Worm (Caenorhabditis elegans): ENCODE results near the gene pals-39.

The pals-39 gene

DNA sequence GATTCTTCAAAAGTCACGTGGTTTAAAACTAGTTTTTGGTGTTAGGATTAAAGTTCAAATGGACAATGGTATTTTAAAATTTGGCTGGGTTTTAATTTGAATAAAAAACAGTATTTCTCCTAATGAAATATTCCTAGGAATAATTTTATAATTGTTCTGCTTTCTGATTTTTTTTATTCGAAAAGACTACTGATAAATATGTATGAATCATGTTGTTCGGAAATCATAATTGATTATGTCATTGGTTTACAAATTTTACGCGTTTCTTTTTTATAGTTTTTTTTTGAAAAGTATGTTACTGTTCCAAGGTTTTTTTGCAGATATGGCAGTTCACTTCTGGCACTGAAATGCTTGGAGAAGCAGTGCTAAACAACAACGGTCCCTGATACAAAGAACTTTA lies 24.7 kb upstream of the pals-39 start, which contains the start of gene F28C1.3:
TSS of gene F28C1.3 (plus strand) at position 301 of the 400 bp plus-strand sequence.
- TF ChIP-seq aha-1 (tag; optimal IDR thresholded peaks at IDR 0.05) (no peak), sptf-1 (tag; optimal IDR thresholded peaks at IDR 0.05) (no peak), jun-1 (tag; optimal IDR thresholded peaks at IDR 0.05) (no peak), C16A3.4 (tag; optimal IDR thresholded peaks at IDR 0.05) (no peak), efl-1 (optimal IDR thresholded peaks at IDR 0.05) (no peak), efl-1 (GFP tag; optimal IDR thresholded peaks at IDR 0.05 in 1 of 2) (no peak), nhr-76 (tag; optimal IDR thresholded peaks at IDR 0.05) (no peak), fos-1 (tag; optimal IDR thresholded peaks at IDR 0.05) (no peak), elt-3 (tag; optimal IDR thresholded peaks at IDR 0.05) (no peak), fkh-10 (GFP tag; optimal IDR thresholded peaks at IDR 0.05) (no peak), xbp-1 (tag; optimal IDR thresholded peaks at IDR 0.05) (no peak), sup-37 (GFP tag; optimal IDR thresholded peaks at IDR 0.05) (no peak), vab-15 (tag; optimal IDR thresholded peaks at IDR 0.05) (no peak), aly-2 (tag; optimal IDR thresholded peaks at IDR 0.05) (no peak), nhr-237 (tag; optimal IDR thresholded peaks at IDR 0.05) (no peak), irx-1 (tag; optimal IDR thresholded peaks at IDR 0.05) (no peak)

DNA sequence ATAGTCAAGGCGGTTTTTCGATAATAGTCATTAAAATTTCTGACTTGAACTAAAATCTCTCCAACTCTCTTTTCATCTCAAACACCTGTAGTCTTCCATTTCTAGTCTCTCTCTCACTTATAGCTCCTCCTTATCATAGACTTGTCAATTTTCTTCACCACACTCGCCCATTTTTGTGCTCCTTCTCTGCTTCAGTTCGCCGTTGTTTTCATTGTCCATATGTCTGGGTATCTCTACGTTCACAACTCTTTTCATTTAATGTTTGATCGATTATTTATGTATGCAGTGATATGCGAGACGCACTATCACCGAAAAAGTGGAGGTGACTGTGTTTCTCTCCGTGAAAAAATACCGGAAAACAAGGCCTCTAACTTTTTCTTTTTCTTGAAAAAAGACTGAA lies 24.1 kb upstream of the pals-39 start:
- TF ChIP-seq fkh-8 (tag; optimal IDR thresholded peaks at IDR 0.05) (no peak), mep-1 (tag; optimal IDR thresholded peaks at IDR 0.05) (no peak), nhr-19 (GFP tag; conservative IDR thresholded peaks at IDR 0.05) (no peak), lir-3 (tag; optimal IDR thresholded peaks at IDR 0.05; ENCODE audit: poor library complexity) (no peak), lin-14 (GFP tag; optimal IDR thresholded peaks at IDR 0.05) (peak; percentile 26), lin-39 (tag; optimal IDR thresholded peaks at IDR 0.05) (no peak), zip-4 (GFP tag; optimal IDR thresholded peaks at IDR 0.05) (no peak), ama-1 (optimal IDR thresholded peaks at IDR 0.05) (no peak), ceh-90 (tag; optimal IDR thresholded peaks at IDR 0.05) (no peak), ceh-88 (GFP tag; IDR thresholded peaks at IDR 0.05) (no peak), swsn-7 (tag; optimal IDR thresholded peaks at IDR 0.05) (no peak), xbp-1 (tag; optimal IDR thresholded peaks at IDR 0.05) (no peak), ceh-82 (tag; optimal IDR thresholded peaks at IDR 0.05) (no peak), jun-1 (tag; optimal IDR thresholded peaks at IDR 0.05) (no peak), mdl-1 (tag; optimal IDR thresholded peaks at IDR 0.05) (no peak), hlh-4 (tag; optimal IDR thresholded peaks at IDR 0.05) (no peak), alr-1 (tag; optimal IDR thresholded peaks at IDR 0.05; ENCODE audit: borderline replicate concordance) (no peak), unc-62 (GFP tag; optimal IDR thresholded peaks at IDR 0.05) (no peak), nhr-28 (tag; optimal IDR thresholded peaks at IDR 0.05) (no peak), lin-35 (GFP tag; optimal IDR thresholded peaks at IDR 0.05) (peak in 1 of 2 experiments; percentile 19), tlp-1 (tag; optimal IDR thresholded peaks at IDR 0.05) (no peak), egl-13 (tag; optimal IDR thresholded peaks at IDR 0.05) (no peak), lin-13 (GFP tag; optimal IDR thresholded peaks at IDR 0.05) (no peak), ceh-63 (GFP tag; optimal IDR thresholded peaks at IDR 0.05) (no peak), unc-30 (tag; optimal IDR thresholded peaks at IDR 0.05) (no peak), isw-1 (GFP tag; IDR thresholded peaks at IDR 0.05) (no peak), vab-15 (tag; optimal IDR thresholded peaks at IDR 0.05) (no peak), efl-3 (GFP tag; optimal IDR thresholded peaks at IDR 0.05) (no peak), nhr-90 (tag; optimal IDR thresholded peaks at IDR 0.05; ENCODE audit: poor library complexity) (no peak), dpl-1 (GFP tag; optimal IDR thresholded peaks at IDR 0.05) (no peak), nhr-237 (tag; optimal IDR thresholded peaks at IDR 0.05) (no peak), nhr-71 (tag; optimal IDR thresholded peaks at IDR 0.05) (no peak), pag-3 (tag; optimal IDR thresholded peaks at IDR 0.05; ENCODE audit: borderline replicate concordance, insufficient read depth) (no peak), ztf-4 (tag; optimal IDR thresholded peaks at IDR 0.05) (no peak), ceh-8 (GFP tag; optimal IDR thresholded peaks at IDR 0.05) (no peak), nhr-20 (tag; optimal IDR thresholded peaks at IDR 0.05) (peak; percentile 8), elt-2 (tag; optimal IDR thresholded peaks at IDR 0.05) (peak; percentile 67), blmp-1 (tag; optimal IDR thresholded peaks at IDR 0.05) (no peak), nhr-84 (tag; optimal IDR thresholded peaks at IDR 0.05) (no peak), unc-86 (tag; optimal IDR thresholded peaks at IDR 0.05) (no peak), mab-9 (GFP tag; IDR thresholded peaks at IDR 0.05) (no peak)
